Worm (Caenorhabditis elegans) whole organism, L1 larva: Measurements from ENCODE around the gene crb-1.

ENCODE experiments used
- C04F5.9 ChIP-seq: sonication (generic microtip); optimal IDR thresholded peaks from 2 replicates; lab custom pipeline; 2016; ENCODE audit warnings: missing genetic modification characterization, missing compliant biosample characterization
- C16A3.4 ChIP-seq: fragments of 150-350 bp; optimal IDR thresholded peaks from 2 replicates; lab custom pipeline; 2014; ENCODE audit warnings: missing biosample characterization, missing genetic modification characterization
- C34B4.2 ChIP-seq: sonication (generic microtip); optimal IDR thresholded peaks from 2 replicates; lab custom pipeline; 2017; ENCODE audit warnings: mild to moderate bottlenecking, missing genetic modification characterization, missing compliant biosample characterization
- aha-1 ChIP-seq: fragments of 150-350 bp; optimal IDR thresholded peaks from 2 replicates; lab custom pipeline; 2014; ENCODE audit warnings: missing biosample characterization, missing genetic modification characterization
- alr-1 ChIP-seq: fragments of 200-800 bp; sonication (Bioruptor generic); optimal IDR thresholded peaks from 2 replicates; lab custom pipeline; 2018; ENCODE audit warnings: borderline replicate concordance, mild to moderate bottlenecking, missing genetic modification characterization, missing compliant biosample characterization
- ama-1 ChIP-seq: fragments of 150-350 bp; optimal IDR thresholded peaks from 2 replicates; lab custom pipeline; 2014
- ceh-63 ChIP-seq: fragments of 200-800 bp; sonication (Bioruptor generic); optimal IDR thresholded peaks from 2 replicates; lab custom pipeline; 2018; ENCODE audit warnings: mild to moderate bottlenecking, missing genetic modification characterization, missing compliant biosample characterization
- ceh-8 ChIP-seq: fragments of 200-800 bp; sonication (Bioruptor generic); optimal IDR thresholded peaks from 2 replicates; lab custom pipeline; 2018; ENCODE audit warnings: mild to moderate bottlenecking, missing genetic modification characterization, moderate library complexity, missing compliant biosample characterization
- ceh-82 ChIP-seq, 3 experiments: fragments of 150-350 bp in 1 of 3; sonication (generic microtip) in 2 of 3; optimal IDR thresholded peaks; 2 replicates each; lab custom pipeline; 2014 to 2017; ENCODE audit warnings: missing biosample characterization in 3 of 3, missing genetic modification characterization in 3 of 3
- ceh-88 ChIP-seq: fragments of 200-800 bp; sonication (Bioruptor generic); IDR thresholded peaks from 2 replicates; pipeline ENCODE4 v1.3.6; 2022; ENCODE audit warnings: missing genetic modification characterization, missing compliant biosample characterization
- ceh-90 ChIP-seq: sonication (generic microtip); optimal IDR thresholded peaks from 2 replicates; lab custom pipeline; 2016; ENCODE audit warnings: missing genetic modification characterization, missing compliant biosample characterization
- ces-1 ChIP-seq: fragments of 150-350 bp; optimal IDR thresholded peaks from 2 replicates; lab custom pipeline; 2014; ENCODE audit warnings: missing biosample characterization, missing genetic modification reagents, missing genetic modification characterization
- dpl-1 ChIP-seq, 3 experiments: fragments of 150-350 bp in 2 of 3; sonication (generic microtip) in 1 of 3; optimal IDR thresholded peaks; 2 replicates each; lab custom pipeline; 2014 to 2017; ENCODE audit warnings: missing biosample characterization in 3 of 3, missing genetic modification characterization in 3 of 3, missing genetic modification reagents in 3 of 3
- efl-1 ChIP-seq, 4 experiments: fragments of 150-350 bp; optimal IDR thresholded peaks in 3 of 4; peaks in 1 of 4; 1 replicate in 1 of 4; 2 replicates in 3 of 4; lab custom pipeline; 2014; ENCODE audit warnings: missing biosample characterization in 2 of 4, missing genetic modification characterization in 2 of 4, missing genetic modification reagents in 2 of 4
- egl-13 ChIP-seq: sonication (generic microtip); optimal IDR thresholded peaks from 2 replicates; lab custom pipeline; 2016; ENCODE audit warnings: missing genotype, missing genetic modification reagents, missing genetic modification characterization, missing compliant biosample characterization
- elt-3 ChIP-seq, 6 experiments: fragments of 150-350 bp in 1 of 6; sonication (generic microtip); optimal IDR thresholded peaks; 2 replicates each; lab custom pipeline; 2017 to 2018; ENCODE audit warnings: missing biosample characterization in 6 of 6, missing genetic modification characterization in 6 of 6, inconsistent platforms in 1 of 6
- fkh-4 ChIP-seq: sonication (generic microtip); optimal IDR thresholded peaks from 2 replicates; lab custom pipeline; 2016; ENCODE audit warnings: missing compliant biosample characterization, missing genetic modification characterization, borderline replicate concordance
- fos-1 ChIP-seq: fragments of 150-350 bp; optimal IDR thresholded peaks from 2 replicates; lab custom pipeline; 2014; ENCODE audit warnings: missing biosample characterization, missing genetic modification characterization
- grh-1 ChIP-seq: fragments of 200-800 bp; sonication (Bioruptor generic); IDR thresholded peaks from 2 replicates; pipeline ENCODE4 v1.3.6; 2022; ENCODE audit warnings: missing genetic modification reagents, missing genetic modification characterization, missing compliant biosample characterization
- hlh-17 ChIP-seq: fragments of 200-800 bp; sonication (Bioruptor generic); optimal IDR thresholded peaks from 2 replicates; lab custom pipeline; 2018; ENCODE audit warnings: missing genetic modification characterization, mild to moderate bottlenecking, missing compliant biosample characterization, moderate library complexity, borderline replicate concordance
- hlh-4 ChIP-seq: sonication (generic microtip); optimal IDR thresholded peaks from 2 replicates; lab custom pipeline; 2016; ENCODE audit warnings: mild to moderate bottlenecking, missing genetic modification characterization, missing compliant biosample characterization
- irx-1 ChIP-seq: sonication (generic microtip); optimal IDR thresholded peaks from 2 replicates; lab custom pipeline; 2016; ENCODE audit warnings: missing genetic modification characterization, missing compliant biosample characterization
- isw-1 ChIP-seq: fragments of 200-800 bp; sonication (Bioruptor generic); IDR thresholded peaks from 2 replicates; pipeline ENCODE4 v1.3.6; 2022; ENCODE audit warnings: missing genetic modification characterization, missing compliant biosample characterization
- jun-1 ChIP-seq: fragments of 150-350 bp; optimal IDR thresholded peaks from 2 replicates; lab custom pipeline; 2014; ENCODE audit warnings: missing biosample characterization, missing genetic modification reagents, missing genetic modification characterization
- lin-14 ChIP-seq: fragments of 200-800 bp; sonication (Bioruptor generic); optimal IDR thresholded peaks from 2 replicates; lab custom pipeline; 2018; ENCODE audit warnings: mild to moderate bottlenecking, missing genetic modification characterization, moderate library complexity, missing compliant biosample characterization
- lsy-2 ChIP-seq, 2 experiments: fragments of 150-350 bp; optimal IDR thresholded peaks; 2 replicates each; lab custom pipeline; 2014; ENCODE audit warnings: missing biosample characterization in 2 of 2, missing genetic modification characterization in 2 of 2
- mab-9 ChIP-seq: fragments of 200-800 bp; sonication (Bioruptor generic); IDR thresholded peaks from 2 replicates; pipeline ENCODE4 v1.3.6; 2022; ENCODE audit warnings: missing genetic modification reagents, missing genetic modification characterization, missing compliant biosample characterization
- mdl-1 ChIP-seq, 2 experiments: fragments of 150-350 bp; optimal IDR thresholded peaks; 2 replicates each; lab custom pipeline; 2014 to 2017; ENCODE audit warnings: missing biosample characterization in 2 of 2, missing genetic modification characterization in 2 of 2, inconsistent platforms in 1 of 2
- nhr-11 ChIP-seq: fragments of 150-350 bp; optimal IDR thresholded peaks from 2 replicates; lab custom pipeline; 2014; ENCODE audit warnings: missing biosample characterization, missing genetic modification characterization
- nhr-12 ChIP-seq: sonication (generic microtip); optimal IDR thresholded peaks from 2 replicates; lab custom pipeline; 2017; ENCODE audit warnings: missing biosample characterization, missing genetic modification characterization
- nhr-20 ChIP-seq: sonication (generic microtip); optimal IDR thresholded peaks from 2 replicates; lab custom pipeline; 2016; ENCODE audit warnings: mild to moderate bottlenecking, missing genetic modification characterization, missing compliant biosample characterization
- nhr-28 ChIP-seq: fragments of 150-350 bp; optimal IDR thresholded peaks from 2 replicates; lab custom pipeline; 2014; ENCODE audit warnings: missing biosample characterization, missing genetic modification characterization
- nhr-47 ChIP-seq: sonication (generic microtip); optimal IDR thresholded peaks from 2 replicates; lab custom pipeline; 2016; ENCODE audit warnings: mild to moderate bottlenecking, missing genetic modification characterization, moderate library complexity, missing compliant biosample characterization
- nhr-76 ChIP-seq: sonication (generic microtip); optimal IDR thresholded peaks from 2 replicates; lab custom pipeline; 2017; ENCODE audit warnings: missing biosample characterization, missing genetic modification characterization
- nhr-77 ChIP-seq: fragments of 150-350 bp; optimal IDR thresholded peaks from 2 replicates; lab custom pipeline; 2014; ENCODE audit warnings: missing biosample characterization, missing genetic modification characterization
- nhr-85 ChIP-seq: sonication (generic microtip); peaks from one replicate; lab custom pipeline; 2016; ENCODE audit warnings: missing genetic modification characterization, inconsistent platforms, missing compliant biosample characterization
- nhr-90 ChIP-seq: sonication (generic microtip); optimal IDR thresholded peaks from 2 replicates; lab custom pipeline; 2016; ENCODE audit warnings: mild to moderate bottlenecking, missing genetic modification characterization, missing compliant biosample characterization; ENCODE audit not compliant: poor library complexity
- pax-3 ChIP-seq: fragments of 200-800 bp; sonication (Bioruptor generic); optimal IDR thresholded peaks from 2 replicates; lab custom pipeline; 2018; ENCODE audit warnings: mild to moderate bottlenecking, missing genetic modification characterization, moderate library complexity, missing compliant biosample characterization
- pqm-1 ChIP-seq: sonication (generic microtip); optimal IDR thresholded peaks from 3 replicates; lab custom pipeline; 2017; ENCODE audit warnings: missing biosample characterization, missing genetic modification characterization
- rnt-1 ChIP-seq: sonication (generic microtip); optimal IDR thresholded peaks from 2 replicates; lab custom pipeline; 2016; ENCODE audit warnings: mild to moderate bottlenecking, missing genetic modification characterization, moderate library complexity, missing compliant biosample characterization
- snpc-4 ChIP-seq: fragments of 150-350 bp; optimal IDR thresholded peaks from 2 replicates; lab custom pipeline; 2014; ENCODE audit warnings: missing biosample characterization, missing genetic modification characterization
- tbx-2 ChIP-seq: sonication (generic microtip); optimal IDR thresholded peaks from 2 replicates; lab custom pipeline; 2016; ENCODE audit warnings: missing genetic modification characterization, missing compliant biosample characterization
- tlp-1 ChIP-seq: fragments of 150-350 bp; optimal IDR thresholded peaks from 2 replicates; lab custom pipeline; 2014; ENCODE audit warnings: missing biosample characterization, missing genetic modification characterization
- unc-130 ChIP-seq: fragments of 150-350 bp; optimal IDR thresholded peaks from 2 replicates; lab custom pipeline; 2017; ENCODE audit warnings: missing biosample characterization, missing genetic modification characterization, inconsistent platforms
- vab-15 ChIP-seq: sonication (generic microtip); optimal IDR thresholded peaks from 2 replicates; lab custom pipeline; 2017; ENCODE audit warnings: missing genotype, mild to moderate bottlenecking, missing genetic modification characterization, missing compliant biosample characterization
- zag-1 ChIP-seq: fragments of 150-350 bp; optimal IDR thresholded peaks from 2 replicates; lab custom pipeline; 2014; ENCODE audit warnings: missing biosample characterization, missing genetic modification characterization
- zip-4 ChIP-seq: fragments of 200-800 bp; sonication (Bioruptor generic); optimal IDR thresholded peaks from 2 replicates; lab custom pipeline; 2018; ENCODE audit warnings: mild to moderate bottlenecking, missing genetic modification characterization, moderate library complexity, missing compliant biosample characterization
- ztf-11 ChIP-seq, 2 experiments: sonication (generic microtip); optimal IDR thresholded peaks; 2 replicates each; lab custom pipeline; 2016 to 2017; ENCODE audit warnings: missing genetic modification characterization in 2 of 2, missing biosample characterization in 1 of 2, missing compliant biosample characterization in 1 of 2

The crb-1 gene

DNA sequence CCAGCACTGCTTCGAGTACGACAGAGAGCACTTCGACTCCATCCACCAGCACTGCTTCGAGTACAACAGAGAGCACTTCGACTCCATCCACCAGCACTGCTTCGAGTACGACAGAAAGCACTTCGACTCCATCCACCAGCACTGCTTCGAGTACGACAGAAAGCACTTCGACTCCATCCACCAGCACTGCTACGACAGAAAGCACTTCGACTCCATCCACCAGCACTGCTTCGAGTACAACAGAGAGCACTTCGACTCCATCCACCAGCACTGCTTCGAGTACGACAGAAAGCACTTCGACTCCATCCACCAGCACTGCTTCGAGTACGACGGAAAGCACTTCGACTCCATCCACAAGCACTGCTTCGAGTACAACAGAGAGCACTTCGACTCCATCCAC is 28.7 kb upstream of the crb-1 start:
- peak; percentile 45; the same call in 1 of the 2 replicates for TF ChIP-seq grh-1 (GFP tag; lab: Robert Waterston, UW)
- TF ChIP-seq mab-9 (GFP tag; lab: Robert Waterston, UW), result 0 out of 2 replicates have a peak, but pooled peaks have one; percentile 34

DNA sequence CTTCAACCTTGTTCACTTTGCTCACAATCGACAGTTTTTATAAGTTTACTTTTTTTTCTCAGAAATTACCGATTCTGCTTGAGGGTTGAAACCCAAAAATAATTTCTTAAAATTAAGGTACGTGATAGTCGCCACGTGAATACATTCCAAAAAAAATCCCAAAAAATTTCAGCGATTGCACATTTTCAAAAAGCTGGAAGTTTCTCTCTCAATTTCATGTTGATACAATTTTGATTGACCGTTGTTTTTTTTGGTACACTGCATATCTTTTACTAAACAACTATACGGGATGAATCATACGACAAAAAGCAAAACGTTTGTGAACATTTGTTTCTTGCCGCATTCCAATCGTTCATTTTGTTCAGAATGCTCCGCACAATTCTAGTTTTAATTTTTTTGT is 24.6 kb upstream of the crb-1 start, which contains the start of gene C36E6.8:
TSS of gene C36E6.8 (plus strand) at position 301 of the 400 bp plus-strand sequence.
- TF ChIP-seq nhr-77 (tag; lab: Kevin White, UChicago) (no peak), ama-1 (lab: Kevin White, UChicago) (no peak), dpl-1 (GFP tag; optimal IDR thresholded peaks at IDR 0.05; lab: Kevin White, UChicago) (no peak), C16A3.4 (tag; lab: Kevin White, UChicago) (no peak), nhr-12 (tag; lab: Kevin White, UChicago) (no peak), nhr-85 (tag; lab: Kevin White, UChicago) (no peak), ces-1 (GFP tag; lab: Kevin White, UChicago) (no peak), nhr-11 (tag; lab: Kevin White, UChicago) (no peak), lsy-2 (tag; optimal IDR thresholded peaks at IDR 0.05; lab: Kevin White, UChicago) (no peak), grh-1 (GFP tag; lab: Robert Waterston, UW) (no peak), egl-13 (no peak), mdl-1 (tag; optimal IDR thresholded peaks at IDR 0.05; lab: Kevin White, UChicago) (no peak), nhr-47 (tag; lab: Kevin White, UChicago) (no peak), nhr-90 (tag; lab: Kevin White, UChicago) (no peak), mab-9 (GFP tag; lab: Robert Waterston, UW) (no peak), efl-1 (optimal IDR thresholded peaks at IDR 0.05; lab: Kevin White, UChicago) (no peak), efl-1 (GFP tag; optimal IDR thresholded peaks at IDR 0.05 in 1 of 2; lab: Kevin White, UChicago) (no peak), nhr-76 (tag; lab: Kevin White, UChicago) (no peak), snpc-4 (tag; lab: Kevin White, UChicago) (no peak), irx-1 (no peak), tbx-2 (no peak)

DNA sequence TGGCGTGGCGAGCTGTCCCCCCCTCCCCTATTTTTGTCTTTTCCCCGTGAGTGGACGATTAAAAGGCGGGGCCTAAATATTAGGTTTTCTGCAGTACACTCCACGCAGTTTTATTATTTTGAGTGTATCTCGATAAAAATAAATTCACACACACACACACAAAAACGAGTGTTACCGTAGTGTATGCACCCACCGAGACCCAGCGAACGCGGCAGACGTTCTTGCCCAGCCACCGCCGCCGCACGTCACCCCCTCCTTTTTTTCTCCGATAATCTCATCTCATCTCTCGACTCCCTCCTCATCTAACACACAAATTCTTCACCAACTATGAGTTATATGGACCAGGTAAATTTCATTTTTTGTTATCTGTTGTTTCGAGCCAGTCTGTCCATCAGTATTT is 20.4 kb upstream of the crb-1 start, which contains the start of gene fubl-3:
TSS of gene fubl-3 (plus strand) at position 212 of the 400 bp plus-strand sequence.
- TF ChIP-seq nhr-28, result no peak
- TF ChIP-seq rnt-1 (tag; lab: Kevin White, UChicago), result peak; percentile 45
- TF ChIP-seq C04F5.9, result no peak
- TF ChIP-seq lin-14 (GFP tag; lab: Kevin White, UChicago), result peak; percentile 84
- TF ChIP-seq nhr-20 (tag; lab: Kevin White, UChicago), result peak; percentile 55
- TF ChIP-seq zip-4 (GFP tag; lab: Kevin White, UChicago), result no peak
- TF ChIP-seq pqm-1 (tag; lab: Kevin White, UChicago), result no peak
- no peak for TF ChIP-seq alr-1 (tag; lab: Kevin White, UChicago)
- peak in 1 of 2 experiments; percentile 5 for TF ChIP-seq mdl-1 (tag; optimal IDR thresholded peaks at IDR 0.05; lab: Kevin White, UChicago)
- no peak for TF ChIP-seq nhr-12 (tag; lab: Kevin White, UChicago)
- TF ChIP-seq irx-1, result no peak
- no peak for TF ChIP-seq ceh-8
- no peak for TF ChIP-seq jun-1 (tag; lab: Kevin White, UChicago)
- TF ChIP-seq elt-3 (tag; optimal IDR thresholded peaks at IDR 0.05; lab: Kevin White, UChicago), result no peak
- TF ChIP-seq nhr-47 (tag; lab: Kevin White, UChicago), result peak; percentile 43
- no peak for TF ChIP-seq tlp-1
- no peak for TF ChIP-seq hlh-4
- no peak for TF ChIP-seq egl-13
- no peak for TF ChIP-seq zag-1 (tag; lab: Kevin White, UChicago)
- TF ChIP-seq C34B4.2 (tag; lab: Kevin White, UChicago), result no peak
- TF ChIP-seq ceh-63 (GFP tag; lab: Kevin White, UChicago), result no peak
- TF ChIP-seq unc-130 (tag; lab: Kevin White, UChicago), result peak; percentile 51
- no peak for TF ChIP-seq hlh-17
- TF ChIP-seq aha-1 (tag; lab: Kevin White, UChicago), result no peak
- TF ChIP-seq ceh-90 (tag; lab: Kevin White, UChicago), result no peak
- TF ChIP-seq vab-15 (tag; lab: Kevin White, UChicago), result no peak
- no peak for TF ChIP-seq ceh-88 (GFP tag; lab: Robert Waterston, UW)
- TF ChIP-seq fkh-4, result no peak
- TF ChIP-seq fos-1, result no peak
- no peak for TF ChIP-seq pax-3
- no peak for TF ChIP-seq isw-1 (GFP tag; lab: Robert Waterston, UW)
- peak in 1 of 3 experiments; percentile 52 for TF ChIP-seq ceh-82 (tag; optimal IDR thresholded peaks at IDR 0.05; lab: Kevin White, UChicago)
- TF ChIP-seq ztf-11 (tag; optimal IDR thresholded peaks at IDR 0.05; lab: Kevin White, UChicago), result no peak
